Worm (Caenorhabditis elegans) whole organism, L4 larva: ENCODE results near the gene T28C6.7.

Experiments used
- D1046.2 ChIP-seq: fragments of 200-800 bp; sonication (Bioruptor generic); IDR thresholded peaks from 2 replicates; pipeline ENCODE4 v1.3.6; 2022; ENCODE audit warnings: missing genetic modification characterization, missing compliant biosample characterization
- F10B5.3 ChIP-seq: sonication (generic microtip); optimal IDR thresholded peaks from 2 replicates; lab custom pipeline; 2016; ENCODE audit warnings: mild to moderate bottlenecking, missing genetic modification characterization, missing compliant biosample characterization
- F37D6.2 ChIP-seq: sonication (generic microtip); optimal IDR thresholded peaks from 2 replicates; lab custom pipeline; 2016; ENCODE audit warnings: mild to moderate bottlenecking, missing genetic modification characterization, missing compliant biosample characterization
- T20F7.1 ChIP-seq: fragments of 200-800 bp; sonication (Bioruptor generic); optimal IDR thresholded peaks from 2 replicates; lab custom pipeline; 2018; ENCODE audit warnings: mild to moderate bottlenecking, missing genetic modification characterization, missing compliant biosample characterization
- Y48G9A.11 ChIP-seq: fragments of 200-800 bp; sonication (Bioruptor generic); IDR thresholded peaks from 2 replicates; pipeline ENCODE4 v1.3.6; 2022; ENCODE audit warnings: missing genetic modification reagents, missing genetic modification characterization, missing compliant biosample characterization
- ZK337.2 ChIP-seq: fragments of 200-800 bp; sonication (Bioruptor generic); IDR thresholded peaks from 2 replicates; pipeline ENCODE4 v1.3.6; 2022; ENCODE audit warnings: missing genetic modification reagents, missing genetic modification characterization, missing compliant biosample characterization
- ZK546.5 ChIP-seq, 2 experiments: sonication (generic microtip); optimal IDR thresholded peaks; 2 replicates each; lab custom pipeline; 2017; ENCODE audit warnings: missing biosample characterization in 2 of 2, missing genetic modification characterization in 2 of 2
- aha-1 ChIP-seq: fragments of 150-350 bp; peaks from one replicate; lab custom pipeline; 2014; ENCODE audit warnings: missing biosample characterization, missing genetic modification characterization
- ama-1 ChIP-seq: fragments of 150-350 bp; optimal IDR thresholded peaks from 2 replicates; lab custom pipeline; 2014; ENCODE audit warnings: inconsistent platforms, mixed read lengths
- attf-4 ChIP-seq: sonication (generic microtip); optimal IDR thresholded peaks from 3 replicates; lab custom pipeline; 2017; ENCODE audit warnings: missing biosample characterization, missing genetic modification characterization
- ceh-44 ChIP-seq: fragments of 200-800 bp; sonication (Bioruptor generic); IDR thresholded peaks from 2 replicates; pipeline ENCODE4 v1.3.6; 2022; ENCODE audit warnings: missing genetic modification reagents, missing genetic modification characterization, missing compliant biosample characterization
- ceh-62 ChIP-seq: sonication (generic microtip); optimal IDR thresholded peaks from 2 replicates; lab custom pipeline; 2017; ENCODE audit warnings: missing biosample characterization, missing genetic modification characterization
- daf-16 ChIP-seq, 3 experiments: sonication (generic microtip); optimal IDR thresholded peaks; 2 replicates each; lab custom pipeline; 2016 to 2017; ENCODE audit warnings: missing genetic modification characterization in 3 of 3, missing genetic modification reagents in 3 of 3, mild to moderate bottlenecking in 2 of 3, missing compliant biosample characterization in 2 of 3, missing biosample characterization in 1 of 3, moderate library complexity in 1 of 3
- daf-8 ChIP-seq: fragments of 200-800 bp; sonication (Bioruptor generic); IDR thresholded peaks from 2 replicates; pipeline ENCODE4 v1.3.6; 2022; ENCODE audit warnings: missing genetic modification characterization, missing compliant biosample characterization
- dmd-6 ChIP-seq: fragments of 200-800 bp; sonication (Bioruptor generic); IDR thresholded peaks from 2 replicates; pipeline ENCODE4 v1.3.6; 2022; ENCODE audit warnings: missing genetic modification reagents, missing genetic modification characterization, missing compliant biosample characterization
- dmd-9 ChIP-seq: fragments of 200-800 bp; sonication (Bioruptor generic); IDR thresholded peaks from 2 replicates; pipeline ENCODE4 v1.3.6; 2022; ENCODE audit warnings: missing genetic modification reagents, missing genetic modification characterization, missing compliant biosample characterization
- dve-1 ChIP-seq: sonication (generic microtip); optimal IDR thresholded peaks from 2 replicates; lab custom pipeline; 2017; ENCODE audit warnings: antibody characterized with exemption, mild to moderate bottlenecking, missing genetic modification characterization, missing compliant biosample characterization; ENCODE audit not compliant: insufficient read depth
- egl-43 ChIP-seq: fragments of 200-800 bp; sonication (Bioruptor generic); IDR thresholded peaks from 2 replicates; pipeline ENCODE4 v1.3.6; 2022; ENCODE audit warnings: missing genetic modification reagents, missing genetic modification characterization, missing compliant biosample characterization
- gei-8 ChIP-seq: fragments of 200-800 bp; sonication (Bioruptor generic); optimal IDR thresholded peaks from 2 replicates; lab custom pipeline; 2018; ENCODE audit warnings: mild to moderate bottlenecking, missing genetic modification characterization, missing compliant biosample characterization
- hif-1 ChIP-seq, 2 experiments: sonication (generic microtip); optimal IDR thresholded peaks; 2 replicates each; lab custom pipeline; 2016 to 2017; ENCODE audit warnings: missing compliant biosample characterization in 2 of 2, missing genetic modification characterization in 2 of 2, missing genetic modification reagents in 2 of 2, missing genotype in 2 of 2, mild to moderate bottlenecking in 1 of 2
- hlh-11 ChIP-seq: fragments of 200-800 bp; sonication (Bioruptor generic); optimal IDR thresholded peaks from 2 replicates; lab custom pipeline; 2018; ENCODE audit warnings: mild to moderate bottlenecking, missing genetic modification characterization, missing compliant biosample characterization
- hlh-30 ChIP-seq: sonication (generic microtip); optimal IDR thresholded peaks from 2 replicates; lab custom pipeline; 2017; ENCODE audit warnings: antibody characterized with exemption, mild to moderate bottlenecking, missing genetic modification characterization, missing compliant biosample characterization; ENCODE audit not compliant: insufficient read depth
- hmg-1.1 ChIP-seq: fragments of 200-800 bp; sonication (Bioruptor generic); IDR thresholded peaks from 2 replicates; pipeline ENCODE4 v1.3.6; 2022; ENCODE audit warnings: missing genetic modification reagents, missing genetic modification characterization, missing compliant biosample characterization
- lin-15B ChIP-seq: fragments of 150-350 bp; sonication (generic microtip); optimal IDR thresholded peaks from 3 replicates; lab custom pipeline; 2014; ENCODE audit warnings: missing biosample characterization, missing genetic modification characterization
- lin-39 ChIP-seq: fragments of 150-350 bp; optimal IDR thresholded peaks from 2 replicates; lab custom pipeline; 2014; ENCODE audit warnings: missing biosample characterization, missing genetic modification reagents, missing genetic modification characterization
- lir-3 ChIP-seq: sonication (generic microtip); optimal IDR thresholded peaks from 2 replicates; lab custom pipeline; 2016; ENCODE audit warnings: mild to moderate bottlenecking, missing genetic modification characterization, missing compliant biosample characterization
- madf-5 ChIP-seq, 2 experiments: fragments of 200-800 bp; sonication (Bioruptor generic); IDR thresholded peaks; 2 replicates each; pipeline ENCODE4 v1.3.6; 2022; ENCODE audit warnings: missing compliant biosample characterization in 2 of 2, missing genetic modification characterization in 2 of 2
- mdl-1 ChIP-seq, 2 experiments: fragments of 150-350 bp in 1 of 2; sonication (generic microtip) in 1 of 2; optimal IDR thresholded peaks; 2 replicates each; lab custom pipeline; 2014 to 2017; ENCODE audit warnings: missing biosample characterization in 2 of 2, missing genetic modification characterization in 2 of 2
- mdt-29 ChIP-seq: fragments of 200-800 bp; sonication (Bioruptor generic); IDR thresholded peaks from 2 replicates; pipeline ENCODE4 v1.3.6; 2022; ENCODE audit warnings: missing genetic modification reagents, missing genetic modification characterization, missing compliant biosample characterization
- mes-2 ChIP-seq: sonication (generic microtip); optimal IDR thresholded peaks from 2 replicates; lab custom pipeline; 2016; ENCODE audit warnings: missing genotype, mild to moderate bottlenecking, missing genetic modification characterization, missing compliant biosample characterization; ENCODE audit not compliant: poor library complexity, severe bottlenecking
- nhr-102 ChIP-seq: sonication (generic microtip); optimal IDR thresholded peaks from 2 replicates; lab custom pipeline; 2016; ENCODE audit warnings: mild to moderate bottlenecking, missing genetic modification characterization, moderate library complexity, missing compliant biosample characterization
- nhr-11 ChIP-seq: fragments of 150-350 bp; optimal IDR thresholded peaks from 2 replicates; lab custom pipeline; 2014; ENCODE audit warnings: missing biosample characterization, missing genetic modification characterization
- nhr-28 ChIP-seq: fragments of 150-350 bp; optimal IDR thresholded peaks from 2 replicates; lab custom pipeline; 2014; ENCODE audit warnings: missing biosample characterization, missing genetic modification characterization
- nhr-48 ChIP-seq: sonication (generic microtip); optimal IDR thresholded peaks from 2 replicates; lab custom pipeline; 2016; ENCODE audit warnings: mild to moderate bottlenecking, missing genetic modification characterization, missing compliant biosample characterization
- nhr-6 ChIP-seq: fragments of 150-350 bp; optimal IDR thresholded peaks from 2 replicates; lab custom pipeline; 2014; ENCODE audit warnings: missing biosample characterization, missing genetic modification characterization
- nhr-76 ChIP-seq: fragments of 150-350 bp; optimal IDR thresholded peaks from 2 replicates; lab custom pipeline; 2014; ENCODE audit warnings: missing biosample characterization, missing genetic modification characterization
- nhr-77 ChIP-seq: fragments of 150-350 bp; optimal IDR thresholded peaks from 2 replicates; lab custom pipeline; 2014; ENCODE audit warnings: missing biosample characterization, missing genetic modification characterization
- php-3 ChIP-seq: fragments of 200-800 bp; sonication (Bioruptor generic); IDR thresholded peaks from 2 replicates; pipeline ENCODE4 v1.3.6; 2022; ENCODE audit warnings: missing genetic modification reagents, missing genetic modification characterization, missing compliant biosample characterization
- pqm-1 ChIP-seq: sonication (generic microtip); optimal IDR thresholded peaks from 2 replicates; lab custom pipeline; 2017; ENCODE audit warnings: missing biosample characterization, missing genetic modification characterization
- sdz-12 ChIP-seq: fragments of 200-800 bp; sonication (Bioruptor generic); optimal IDR thresholded peaks from 2 replicates; lab custom pipeline; 2018; ENCODE audit warnings: mild to moderate bottlenecking, missing genetic modification characterization, missing compliant biosample characterization
- spr-1 ChIP-seq: sonication (generic microtip); optimal IDR thresholded peaks from 2 replicates; lab custom pipeline; 2016; ENCODE audit warnings: mild to moderate bottlenecking, missing genetic modification characterization, missing compliant biosample characterization
- tra-1 ChIP-seq: fragments of 200-800 bp; sonication (Bioruptor generic); IDR thresholded peaks from 2 replicates; pipeline ENCODE4 v1.3.6; 2022; ENCODE audit warnings: missing genetic modification reagents, missing genetic modification characterization, missing compliant biosample characterization
- zag-1 ChIP-seq: fragments of 150-350 bp; optimal IDR thresholded peaks from 2 replicates; lab custom pipeline; 2014; ENCODE audit warnings: missing biosample characterization, missing genetic modification characterization
- zfp-3 ChIP-seq: fragments of 200-800 bp; sonication (Bioruptor generic); conservative IDR thresholded peaks from 2 replicates; pipeline ENCODE4 v1.3.6; 2022; ENCODE audit warnings: missing genetic modification reagents, missing genetic modification characterization, missing compliant biosample characterization
- zip-2 ChIP-seq: fragments of 150-350 bp; optimal IDR thresholded peaks from 2 replicates; lab custom pipeline; 2014; ENCODE audit warnings: missing biosample characterization, missing genetic modification characterization
- ztf-11 ChIP-seq: fragments of 150-350 bp; optimal IDR thresholded peaks from 2 replicates; lab custom pipeline; 2014; ENCODE audit warnings: missing biosample characterization, missing genetic modification characterization

The T28C6.7 gene

DNA sequence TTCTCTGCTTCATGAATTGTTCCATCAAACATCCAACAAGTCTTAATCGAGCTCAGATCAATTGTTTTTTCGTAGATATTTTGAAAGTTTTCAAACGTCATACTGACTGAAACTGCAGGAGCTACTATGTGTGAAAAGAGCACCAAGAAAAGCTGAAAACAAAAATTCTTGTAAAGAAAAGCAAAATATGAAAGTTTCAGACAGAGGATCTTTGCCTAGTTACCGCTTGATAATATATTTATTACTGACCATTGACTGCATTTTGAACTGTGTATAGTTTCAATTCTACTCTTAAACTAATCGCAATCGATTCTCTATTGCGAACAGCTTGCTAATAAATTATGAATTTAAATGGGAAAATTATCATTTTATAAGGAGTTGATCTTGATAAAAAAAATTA lies 29.3 kb upstream of the T28C6.7 start, which contains the start of gene clec-182:
Gene clec-182 (minus strand): TSS at position 101 of the 400 bp plus-strand sequence.
- TF ChIP-seq F10B5.3 (tag; lab: Kevin White, UChicago): no peak
- TF ChIP-seq lir-3 (tag; lab: Kevin White, UChicago): no peak
- no peak for TF ChIP-seq madf-5 (GFP tag; IDR thresholded peaks at IDR 0.05; lab: Robert Waterston, UW)
- no peak for TF ChIP-seq nhr-11 (tag; lab: Kevin White, UChicago)
- no peak for TF ChIP-seq mdl-1 (tag; optimal IDR thresholded peaks at IDR 0.05; lab: Kevin White, UChicago)
- TF ChIP-seq lin-15B (tag; lab: Kevin White, UChicago): no peak
- TF ChIP-seq F37D6.2: no peak
- TF ChIP-seq zfp-3: no peak
- no peak for TF ChIP-seq zag-1
- no peak for TF ChIP-seq php-3
- TF ChIP-seq ztf-11 (tag; lab: Kevin White, UChicago): no peak
- no peak for TF ChIP-seq mes-2 (tag; lab: Kevin White, UChicago)
- no peak for TF ChIP-seq dmd-9
- TF ChIP-seq ZK546.5 (tag; optimal IDR thresholded peaks at IDR 0.05; lab: Kevin White, UChicago): no peak
- TF ChIP-seq daf-8 (GFP tag; lab: Robert Waterston, UW): no peak
- TF ChIP-seq nhr-48 (tag; lab: Kevin White, UChicago): no peak
- no peak for TF ChIP-seq zip-2 (tag; lab: Kevin White, UChicago)
- TF ChIP-seq, all 104 proteins: peak for 0

DNA sequence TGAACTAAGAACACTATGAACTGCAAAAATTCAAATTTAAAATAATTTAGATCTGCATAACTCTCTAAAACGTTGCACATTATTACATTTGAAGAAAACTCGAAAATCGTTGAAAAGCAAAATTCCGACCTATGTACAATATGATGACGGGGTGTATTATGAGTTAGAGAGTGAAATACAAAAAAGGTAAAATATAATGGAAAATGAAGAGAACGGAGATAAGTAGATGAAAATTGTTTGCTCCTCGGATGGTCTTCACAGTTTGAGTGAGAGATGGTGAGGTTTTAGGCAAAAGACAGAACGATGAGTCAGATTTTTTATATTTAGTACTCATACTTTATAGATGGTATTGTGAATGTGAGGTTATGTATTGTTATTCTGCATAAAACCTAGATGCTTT lies 20.3 kb upstream of the T28C6.7 start:
- TF ChIP-seq pqm-1 (tag; lab: Kevin White, UChicago) (peak; percentile 9), tra-1 (no peak), daf-16 (GFP tag; optimal IDR thresholded peaks at IDR 0.05; lab: Kevin White, UChicago) (no peak), daf-16 (tag; optimal IDR thresholded peaks at IDR 0.05; lab: Kevin White, UChicago) (peak; percentile 51), dve-1 (tag; lab: Kevin White, UChicago) (peak; percentile 48), D1046.2 (GFP tag; lab: Robert Waterston, UW) (no peak), nhr-28 (peak; percentile 1)

DNA sequence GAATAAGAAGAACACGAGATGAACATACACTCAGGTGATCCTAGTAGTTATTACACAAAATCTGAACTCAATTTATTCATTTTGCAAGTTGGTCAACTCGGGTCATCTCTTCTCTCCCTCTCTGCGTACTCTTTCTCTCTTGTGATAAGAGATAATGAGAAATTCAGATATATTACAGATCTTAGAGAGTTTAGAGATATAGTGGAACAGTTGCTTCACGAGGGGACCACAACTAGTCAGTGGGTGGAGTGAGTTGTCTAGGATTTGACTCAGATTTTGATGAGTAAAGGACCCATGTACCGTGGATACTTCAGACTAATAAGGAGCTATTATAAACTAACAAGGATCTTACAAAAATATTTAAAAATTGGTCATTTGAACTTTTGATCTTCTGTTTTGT lies 14.0 kb upstream of the T28C6.7 start, which contains the start of gene exc-5:
Gene exc-5 (minus strand): TSS at position 57 of the 400 bp plus-strand sequence.
- TF ChIP-seq nhr-11 (tag; lab: Kevin White, UChicago) (peak; percentile 8), dmd-6 (GFP tag; lab: Robert Waterston, UW) (no peak), aha-1 (tag; lab: Kevin White, UChicago) (peak; percentile 72)

DNA sequence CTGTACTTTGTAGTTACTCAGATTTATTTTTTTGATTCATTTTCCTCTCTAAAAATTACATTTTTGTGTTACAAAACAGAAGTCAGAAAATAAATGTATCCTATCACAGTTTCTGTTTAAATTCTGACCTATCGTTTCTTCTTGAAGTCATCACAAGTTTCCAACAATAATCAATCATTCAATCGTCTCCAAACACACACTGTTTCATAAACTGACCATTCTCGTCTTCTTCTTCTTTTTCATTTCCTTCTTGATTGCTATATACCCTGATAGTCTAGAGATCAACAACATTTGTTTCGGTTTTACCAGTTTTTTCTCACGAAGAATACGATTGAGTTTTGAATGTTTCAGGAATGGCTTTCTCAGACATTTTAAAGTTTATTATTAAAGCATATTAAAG lies 12.4 kb upstream of the T28C6.7 start:
- TF ChIP-seq attf-4 (tag; lab: Kevin White, UChicago) (no peak), nhr-28 (peak; percentile 75), lin-39 (tag; lab: Kevin White, UChicago) (no peak), nhr-77 (tag; lab: Kevin White, UChicago) (no peak), hlh-30 (peak; percentile 0), zfp-3 (no peak), Y48G9A.11 (GFP tag; lab: Robert Waterston, UW) (no peak), egl-43 (no peak), ceh-62 (tag; lab: Kevin White, UChicago) (no peak), aha-1 (tag; lab: Kevin White, UChicago) (no peak), ama-1 (lab: Kevin White, UChicago) (no peak), hmg-1.1 (no peak)

DNA sequence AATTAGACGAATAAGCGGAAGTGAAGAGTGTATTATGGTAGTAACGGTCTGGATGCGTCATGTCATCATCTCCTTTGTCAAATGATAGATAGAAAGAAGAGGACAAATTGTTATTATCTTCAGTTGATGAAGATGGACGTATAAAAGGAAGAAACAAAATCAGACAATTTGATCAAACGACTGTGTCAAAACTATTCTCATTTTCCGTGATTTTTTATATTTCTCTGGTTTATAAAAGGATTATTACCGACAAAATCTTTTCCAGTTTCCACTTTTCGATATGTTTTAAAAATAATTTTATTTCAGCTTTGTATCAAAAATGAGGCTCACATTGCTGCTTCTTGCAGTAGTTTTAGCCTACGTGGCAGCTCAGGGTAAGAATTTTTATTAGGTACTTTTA lies 11.6 kb upstream of the T28C6.7 start, which contains the start of gene grsp-2:
Gene grsp-2 (plus strand): TSS at position 301 of the 400 bp plus-strand sequence.
- TF ChIP-seq lin-15B (tag; lab: Kevin White, UChicago): no peak
- no peak for TF ChIP-seq ZK337.2 (GFP tag; lab: Robert Waterston, UW)
- TF ChIP-seq nhr-77 (tag; lab: Kevin White, UChicago): no peak
- TF ChIP-seq T20F7.1 (GFP tag; lab: Kevin White, UChicago): no peak
- TF ChIP-seq lin-39 (tag; lab: Kevin White, UChicago): no peak
- no peak for TF ChIP-seq ceh-44 (GFP tag; lab: Robert Waterston, UW)
- no peak for TF ChIP-seq nhr-102 (tag; lab: Kevin White, UChicago)
- no peak for TF ChIP-seq hif-1 (tag; optimal IDR thresholded peaks at IDR 0.05; lab: Kevin White, UChicago)
- TF ChIP-seq spr-1 (tag; lab: Kevin White, UChicago): no peak
- TF ChIP-seq nhr-76 (tag; lab: Kevin White, UChicago): no peak
- TF ChIP-seq sdz-12 (GFP tag; lab: Kevin White, UChicago): no peak
- TF ChIP-seq mdt-29 (GFP tag; lab: Robert Waterston, UW): no peak
- no peak for TF ChIP-seq nhr-6
- no peak for TF ChIP-seq hlh-11 (tag; lab: Kevin White, UChicago)
- no peak for TF ChIP-seq gei-8 (GFP tag; lab: Kevin White, UChicago)
